Fruit fly (Drosophila melanogaster) whole organism, embryonic: ENCODE data around the gene CG14352.

ENCODE experiments used
- B-H1 ChIP-seq: fragments of 200-800 bp; sonication (Bioruptor generic); IDR thresholded peaks from 3 replicates; pipeline ENCODE4 v1.3.6; 2022; ENCODE audit warnings: missing biosample characterization, missing genetic modification characterization
- CG11247 ChIP-seq: fragments of 200-800 bp; sonication (Bioruptor generic); IDR thresholded peaks from 2 replicates; pipeline ENCODE4 v1.3.6; 2022; ENCODE audit warnings: missing biosample characterization, missing genetic modification characterization
- CG12391 ChIP-seq: fragments of 200-800 bp; sonication (Bioruptor generic); optimal IDR thresholded peaks from 3 replicates; lab custom pipeline; 2018; ENCODE audit warnings: missing biosample characterization, mild to moderate bottlenecking, missing genetic modification characterization, moderate library complexity
- CG12659 ChIP-seq: fragments of 200-800 bp; sonication (Bioruptor generic); optimal IDR thresholded peaks from 3 replicates; lab custom pipeline; 2017; ENCODE audit warnings: mild to moderate bottlenecking, missing biosample characterization, missing genetic modification reagents, missing genetic modification characterization
- CG13424 ChIP-seq: fragments of 200-800 bp; sonication (Bioruptor generic); optimal IDR thresholded peaks from 2 replicates; lab custom pipeline; 2019; ENCODE audit warnings: missing biosample characterization, mild to moderate bottlenecking, missing genetic modification characterization, moderate library complexity
- CG15011 ChIP-seq: fragments of 200-800 bp; sonication (Bioruptor generic); optimal IDR thresholded peaks from 3 replicates; lab custom pipeline; 2018; ENCODE audit warnings: missing biosample characterization, mild to moderate bottlenecking, missing genetic modification characterization
- CG15479 ChIP-seq: fragments of 200-800 bp; sonication (Bioruptor generic); optimal IDR thresholded peaks from 3 replicates; lab custom pipeline; 2019; ENCODE audit warnings: missing biosample characterization, mild to moderate bottlenecking, missing genetic modification characterization, moderate library complexity
- CG17328 ChIP-seq: fragments of 200-800 bp; sonication (Bioruptor generic); IDR thresholded peaks from 2 replicates; pipeline ENCODE4 v1.3.6; 2022; ENCODE audit warnings: missing biosample characterization, missing genetic modification characterization
- CG17361 ChIP-seq: fragments of 200-800 bp; sonication (Bioruptor generic); IDR thresholded peaks from 3 replicates; pipeline ENCODE4 v1.3.6; 2022; ENCODE audit warnings: missing biosample characterization, missing genetic modification characterization
- CG1832 ChIP-seq: fragments of 200-800 bp; sonication (Bioruptor generic); optimal IDR thresholded peaks from 2 replicates; lab custom pipeline; 2017; ENCODE audit warnings: missing biosample characterization, mild to moderate bottlenecking, missing genetic modification characterization, inconsistent platforms
- CG18476 ChIP-seq: fragments of 200-800 bp; sonication (Bioruptor generic); optimal IDR thresholded peaks from 2 replicates; lab custom pipeline; 2016; ENCODE audit warnings: missing biosample characterization, mild to moderate bottlenecking, missing genetic modification characterization
- CG18599 ChIP-seq: fragments of 200-800 bp; sonication (Bioruptor generic); optimal IDR thresholded peaks from 3 replicates; lab custom pipeline; 2017; ENCODE audit warnings: missing biosample characterization, missing genetic modification characterization, mild to moderate bottlenecking, moderate library complexity, missing genetic modification reagents
- CG2129 ChIP-seq: fragments of 200-800 bp; sonication (Bioruptor generic); IDR thresholded peaks from 2 replicates; pipeline ENCODE4 v1.3.6; 2022; ENCODE audit warnings: missing biosample characterization, missing genetic modification characterization; ENCODE audit not compliant: partially characterized antibody
- CG30020 ChIP-seq: fragments of 200-800 bp; optimal IDR thresholded peaks from 2 replicates; lab custom pipeline; 2019; ENCODE audit warnings: missing biosample characterization, mild to moderate bottlenecking, missing genetic modification characterization, moderate library complexity
- CG3281 ChIP-seq: fragments of 200-800 bp; sonication (Bioruptor generic); optimal IDR thresholded peaks from 3 replicates; lab custom pipeline; 2017; ENCODE audit warnings: missing biosample characterization, mild to moderate bottlenecking, missing genetic modification characterization
- CG34422 ChIP-seq: fragments of 200-800 bp; sonication (Bioruptor generic); IDR thresholded peaks from 3 replicates; pipeline ENCODE4 v1.3.6; 2022; ENCODE audit warnings: missing biosample characterization, missing genetic modification characterization
- CG3995 ChIP-seq: fragments of 200-800 bp; sonication (Bioruptor generic); optimal IDR thresholded peaks from 3 replicates; lab custom pipeline; 2016; ENCODE audit warnings: missing biosample characterization, missing genetic modification characterization
- CG43689 ChIP-seq: fragments of 200-800 bp; sonication (Bioruptor generic); IDR thresholded peaks from 2 replicates; pipeline ENCODE4 v1.3.6; 2022; ENCODE audit warnings: missing biosample characterization, missing genetic modification characterization
- CG4404 ChIP-seq: fragments of 200-800 bp; sonication (Bioruptor generic); IDR thresholded peaks from 2 replicates; pipeline ENCODE4 v1.3.6; 2022; ENCODE audit warnings: missing biosample characterization, missing genetic modification characterization
- CG7372 ChIP-seq: fragments of 200-800 bp; sonication (Bioruptor generic); IDR thresholded peaks from 2 replicates; pipeline ENCODE4 v1.3.6; 2022; ENCODE audit warnings: missing biosample characterization, missing genetic modification characterization
- CG8290 ChIP-seq, 3 experiments: fragments of 200-800 bp; sonication (Bioruptor generic); optimal IDR thresholded peaks; 2 replicates each; lab custom pipeline; 2016 to 2019; ENCODE audit warnings: missing biosample characterization in 3 of 3, missing genetic modification characterization in 3 of 3, mild to moderate bottlenecking in 2 of 3, moderate library complexity in 1 of 3
- CG9609 ChIP-seq: fragments of 200-800 bp; sonication (Bioruptor generic); optimal IDR thresholded peaks from 3 replicates; lab custom pipeline; 2016; ENCODE audit warnings: missing biosample characterization, missing genetic modification characterization
- ERR ChIP-seq: fragments of 200-800 bp; sonication (Bioruptor generic); optimal IDR thresholded peaks from 2 replicates; lab custom pipeline; 2016; ENCODE audit warnings: missing biosample characterization, missing genetic modification characterization
- HHEX ChIP-seq: fragments of 200-800 bp; sonication (Bioruptor generic); optimal IDR thresholded peaks from 3 replicates; lab custom pipeline; 2017; ENCODE audit warnings: missing biosample characterization, mild to moderate bottlenecking, missing genetic modification characterization, missing genetic modification reagents
- Hr3 ChIP-seq: fragments of 200-800 bp; sonication (Bioruptor generic); optimal IDR thresholded peaks from 3 replicates; lab custom pipeline; 2016; ENCODE audit warnings: missing biosample characterization, missing genetic modification characterization
- Max ChIP-seq: fragments of 200-800 bp; sonication (Bioruptor generic); optimal IDR thresholded peaks from 2 replicates; lab custom pipeline; 2016; ENCODE audit warnings: missing biosample characterization, mild to moderate bottlenecking, missing genetic modification characterization
- Myb ChIP-seq: fragments of 200-800 bp; sonication (Bioruptor generic); optimal IDR thresholded peaks from 2 replicates; lab custom pipeline; 2016; ENCODE audit warnings: missing biosample characterization, missing genetic modification characterization
- NFAT ChIP-seq: fragments of 200-800 bp; sonication (Bioruptor generic); IDR thresholded peaks from 2 replicates; pipeline ENCODE4 v1.3.6; 2022; ENCODE audit warnings: missing biosample characterization, missing genetic modification characterization
- Rx ChIP-seq: fragments of 200-800 bp; sonication (Bioruptor generic); IDR thresholded peaks from 2 replicates; pipeline ENCODE4 v1.3.6; 2022; ENCODE audit warnings: missing biosample characterization, missing genetic modification characterization
- br ChIP-seq: fragments of >200 bp; optimal IDR thresholded peaks from 2 replicates; lab custom pipeline; 2017
- dysf ChIP-seq: fragments of 200-800 bp; sonication (Bioruptor generic); IDR thresholded peaks from 3 replicates; pipeline ENCODE4 v1.3.6; 2022; ENCODE audit warnings: missing biosample characterization, missing genetic modification characterization
- ems ChIP-seq: fragments of 200-800 bp; sonication (Bioruptor generic); optimal IDR thresholded peaks from 3 replicates; lab custom pipeline; 2016; ENCODE audit warnings: missing biosample characterization, missing genetic modification characterization
- en ChIP-seq: fragments of 200-800 bp; sonication (Bioruptor generic); optimal IDR thresholded peaks from 2 replicates; lab custom pipeline; 2016; ENCODE audit warnings: missing biosample characterization, missing genetic modification characterization
- eve ChIP-seq, 2 experiments: fragments of >200 bp; optimal IDR thresholded peaks; 2 replicates each; lab custom pipeline; 2017; ENCODE audit warnings: missing biosample characterization in 2 of 2, missing genetic modification characterization in 2 of 2
- grn ChIP-seq: fragments of 200-800 bp; sonication (Bioruptor generic); optimal IDR thresholded peaks from 3 replicates; lab custom pipeline; 2017; ENCODE audit warnings: missing biosample characterization, missing genetic modification characterization
- h ChIP-seq: fragments of >200 bp; optimal IDR thresholded peaks from 2 replicates; lab custom pipeline; 2017
- hth ChIP-seq: fragments of >200 bp; optimal IDR thresholded peaks from 2 replicates; lab custom pipeline; 2017; ENCODE audit warnings: inconsistent platforms
- insv ChIP-seq, 2 experiments: fragments of 200-800 bp; sonication (Bioruptor generic); optimal IDR thresholded peaks; 3 replicates each; lab custom pipeline; 2016 to 2018; ENCODE audit warnings: missing biosample characterization in 2 of 2, missing genetic modification characterization in 2 of 2
- klu ChIP-seq: fragments of 200-800 bp; sonication (Bioruptor generic); IDR thresholded peaks from 2 replicates; pipeline ENCODE4 v1.3.6; 2022; ENCODE audit warnings: missing biosample characterization, missing genetic modification characterization
- lmd ChIP-seq: fragments of 200-800 bp; sonication (Bioruptor generic); IDR thresholded peaks from 2 replicates; pipeline ENCODE4 v1.3.6; 2022; ENCODE audit warnings: missing biosample characterization, missing genetic modification characterization
- pfk ChIP-seq: fragments of 200-800 bp; sonication (Bioruptor generic); optimal IDR thresholded peaks from 2 replicates; lab custom pipeline; 2018; ENCODE audit warnings: missing biosample characterization, mild to moderate bottlenecking, missing genetic modification characterization, moderate library complexity
- prd ChIP-seq, 3 experiments: fragments of >200 bp in 2 of 3; fragments of 200-800 bp in 1 of 3; sonication (Bioruptor generic) in 1 of 3; optimal IDR thresholded peaks in 2 of 3; IDR thresholded peaks in 1 of 3; 2 replicates in 2 of 3; 3 replicates in 1 of 3; pipeline versions ENCODE4 v1.3.6 to Lab custom; 2017 to 2022; ENCODE audit warnings: missing biosample characterization in 1 of 3, missing genetic modification characterization in 1 of 3
- psq ChIP-seq: fragments of 200-800 bp; sonication (Bioruptor generic); optimal IDR thresholded peaks from 2 replicates; lab custom pipeline; 2017; ENCODE audit warnings: missing biosample characterization, missing genetic modification characterization
- row ChIP-seq: fragments of 200-800 bp; sonication (Bioruptor generic); IDR thresholded peaks from 3 replicates; pipeline ENCODE4 v1.3.6; 2022; ENCODE audit warnings: missing biosample characterization, missing genetic modification characterization
- salm ChIP-seq: fragments of 200-800 bp; sonication (Bioruptor generic); optimal IDR thresholded peaks from 2 replicates; lab custom pipeline; 2018; ENCODE audit warnings: missing biosample characterization, mild to moderate bottlenecking, missing genetic modification characterization
- sd ChIP-seq: fragments of 200-800 bp; sonication (Bioruptor generic); optimal IDR thresholded peaks from 3 replicates; lab custom pipeline; 2018; ENCODE audit warnings: missing biosample characterization, mild to moderate bottlenecking, missing genetic modification characterization, moderate library complexity
- slbo ChIP-seq: fragments of 200-800 bp; sonication (Bioruptor generic); IDR thresholded peaks from 2 replicates; pipeline ENCODE4 v1.3.6; 2022; ENCODE audit warnings: missing biosample characterization, missing genetic modification characterization
- tgo ChIP-seq: fragments of 200-800 bp; sonication (Bioruptor generic); IDR thresholded peaks from 3 replicates; pipeline ENCODE4 v1.3.6; 2022; ENCODE audit warnings: missing biosample characterization, missing genetic modification characterization
- tll ChIP-seq, 2 experiments: fragments of 200-800 bp in 1 of 2; fragments of >200 bp in 1 of 2; sonication (Bioruptor generic) in 1 of 2; optimal IDR thresholded peaks; 2 replicates each; lab custom pipeline; 2017 to 2019; ENCODE audit warnings: missing biosample characterization in 2 of 2, missing genetic modification characterization in 2 of 2, mild to moderate bottlenecking in 1 of 2, moderate library complexity in 1 of 2
- tx ChIP-seq: fragments of 200-800 bp; sonication (Bioruptor generic); optimal IDR thresholded peaks from 2 replicates; lab custom pipeline; 2016; ENCODE audit warnings: missing biosample characterization, missing genetic modification characterization

The CG14352 gene

dm6 chr2L:1634099-1634856 is 23.1 kb downstream of the CG14352 start (continued):
- TF ChIP-seq en (GFP tag; lab: Kevin White, UChicago) (no peak), CG11247 (GFP tag; lab: Robert Waterston, UW) (peak; percentile 68), pfk (no peak), CG30020 (tag; lab: Kevin White, UChicago) (no peak), CG12659 (GFP tag; lab: Kevin White, UChicago) (peak; percentile 75), h (lab: Kevin White, UChicago) (no peak), CG15011 (GFP tag; lab: Kevin White, UChicago) (peak; percentile 49), sd (tag; lab: Kevin White, UChicago) (peak; percentile 69), CG8290 (GFP tag; optimal IDR thresholded peaks at IDR 0.05; lab: Kevin White, UChicago) (no peak), CG8290 (tag; optimal IDR thresholded peaks at IDR 0.05; lab: Kevin White, UChicago) (peak in 1 of 2 experiments; percentile 90), CG9609 (GFP tag; lab: Kevin White, UChicago) (peak; percentile 56), CG34422 (peak; percentile 54; the same call in 1 of the 3 replicates), salm (tag; lab: Kevin White, UChicago) (no peak), tx (GFP tag; lab: Kevin White, UChicago) (peak; percentile 58), insv (GFP tag; optimal IDR thresholded peaks at IDR 0.05; lab: Kevin White, UChicago) (no peak), Hr3 (GFP tag; lab: Kevin White, UChicago) (peak; percentile 57), CG3995 (peak; percentile 67), eve (GFP tag; optimal IDR thresholded peaks at IDR 0.05; lab: Kevin White, UChicago) (no peak), NFAT (GFP tag; lab: Robert Waterston, UW) (peak; percentile 85), lmd (GFP tag; lab: Robert Waterston, UW) (peak; percentile 86), CG1832 (GFP tag; lab: Kevin White, UChicago) (no peak), ems (GFP tag; lab: Kevin White, UChicago) (peak; percentile 52), Myb (GFP tag; lab: Kevin White, UChicago) (peak; percentile 69), tll (GFP tag; optimal IDR thresholded peaks at IDR 0.05; lab: Kevin White, UChicago) (no peak), grn (GFP tag; lab: Kevin White, UChicago) (peak; percentile 33), hth (lab: Kevin White, UChicago) (no peak), CG18476 (GFP tag; lab: Kevin White, UChicago) (peak; percentile 34), dysf (GFP tag; lab: Robert Waterston, UW) (peak; percentile 85), CG43689 (GFP tag; lab: Robert Waterston, UW) (no peak), klu (GFP tag; lab: Robert Waterston, UW) (peak; percentile 73), tgo (peak; percentile 76), CG17361 (GFP tag; lab: Robert Waterston, UW) (peak; percentile 45; the same call in 1 of the 3 replicates), CG15479 (GFP tag; lab: Kevin White, UChicago) (no peak), CG4404 (GFP tag; lab: Robert Waterston, UW) (peak; percentile 69), CG3281 (peak; percentile 89), CG12391 (peak; percentile 61), HHEX (peak; percentile 82), CG7372 (peak; percentile 76), br (lab: Kevin White, UChicago) (no peak), prd (optimal IDR thresholded peaks at IDR 0.05; lab: Kevin White, UChicago) (no peak), prd (GFP tag; IDR thresholded peaks at IDR 0.05; lab: Robert Waterston, UW) (peak; percentile 74), psq (GFP tag; lab: Kevin White, UChicago) (peak; percentile 10), B-H1 (peak; percentile 41), slbo (peak; percentile 93), Rx (GFP tag; lab: Robert Waterston, UW) (no peak), CG17328 (GFP tag; lab: Robert Waterston, UW) (0 out of 2 replicates have a peak, but pooled peaks have one; percentile 5), Max (no peak), CG18599 (GFP tag; lab: Kevin White, UChicago) (peak; percentile 91), row (GFP tag; lab: Robert Waterston, UW) (peak; percentile 85), ERR (GFP tag; lab: Kevin White, UChicago) (peak; percentile 64), CG2129 (no peak), CG13424 (tag; lab: Kevin White, UChicago) (peak; percentile 53)
